Fruit fly (Drosophila melanogaster) whole organism: Measurements from ENCODE around the gene FucTB.

Experiments used
- pan ChIP-seq: fragments of >200 bp; optimal IDR thresholded peaks from 2 replicates; lab custom pipeline; 2017
- psq ChIP-seq: fragments of >200 bp; optimal IDR thresholded peaks from 2 replicates; lab custom pipeline; 2017

DNA sequence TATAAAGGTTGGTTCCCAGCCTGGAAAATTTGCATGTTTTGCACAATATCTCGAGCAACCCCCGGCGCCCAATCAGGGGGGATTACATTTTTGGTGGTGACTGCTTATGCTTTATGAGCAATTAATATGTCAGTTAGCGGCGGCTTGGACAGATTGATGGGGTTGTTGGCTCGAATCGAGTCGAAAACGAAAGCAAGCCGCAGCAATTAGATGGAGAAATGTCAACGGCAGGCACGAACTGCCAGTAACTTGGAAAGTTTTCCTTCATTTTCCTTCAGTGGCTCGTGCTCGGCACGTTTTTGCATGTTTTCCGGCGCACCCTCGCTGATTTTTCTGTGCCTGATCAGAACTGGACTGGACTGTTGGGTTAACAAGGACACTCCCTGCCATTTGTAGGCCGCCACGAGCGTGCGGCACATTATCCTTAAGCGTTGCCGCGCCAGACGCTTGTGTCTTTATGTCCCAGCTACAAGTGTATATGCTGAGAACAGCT is 12.0 kb upstream of the FucTB start:
- TF ChIP-seq pan (lab: Kevin White, UChicago) (no peak), psq (lab: Kevin White, UChicago) (no peak)
